Worm (Caenorhabditis elegans) whole organism, midembryonic: ENCODE data around the gene C12D5.10.

Source experiments
- T22C8.4 ChIP-seq: fragments of 200-800 bp; sonication (Bioruptor generic); IDR thresholded peaks from 2 replicates; pipeline ENCODE4 v1.3.6; 2022; ENCODE audit warnings: missing genetic modification characterization, missing compliant biosample characterization
- cog-1 ChIP-seq: sonication (generic microtip); optimal IDR thresholded peaks from 2 replicates; lab custom pipeline; 2016; ENCODE audit warnings: missing genetic modification characterization, missing compliant biosample characterization
- flt-1 ChIP-seq: fragments of 200-800 bp; sonication (Bioruptor generic); IDR thresholded peaks from 2 replicates; pipeline ENCODE4 v1.3.6; 2022; ENCODE audit warnings: missing genetic modification characterization, missing compliant biosample characterization
- klf-2 ChIP-seq: fragments of 200-800 bp; sonication (Bioruptor generic); conservative IDR thresholded peaks from 2 replicates; pipeline ENCODE4 v1.3.6; 2022; ENCODE audit warnings: missing genetic modification reagents, missing genetic modification characterization, missing compliant biosample characterization
- med-1 ChIP-seq: sonication (generic microtip); optimal IDR thresholded peaks from 2 replicates; lab custom pipeline; 2017; ENCODE audit warnings: missing genetic modification characterization, mild to moderate bottlenecking, missing compliant biosample characterization, antibody characterized with exemption, missing genetic modification reagents; ENCODE audit not compliant: insufficient read depth
- ref-1 ChIP-seq: fragments of 200-800 bp; sonication (Bioruptor generic); conservative IDR thresholded peaks from 2 replicates; pipeline ENCODE4 v1.3.6; 2022; ENCODE audit warnings: missing genetic modification reagents, missing genetic modification characterization, missing compliant biosample characterization
- tab-1 ChIP-seq: fragments of 200-800 bp; sonication (Bioruptor generic); IDR thresholded peaks from 2 replicates; pipeline ENCODE4 v1.3.6; 2022; ENCODE audit warnings: missing genetic modification characterization, missing compliant biosample characterization
- ztf-23 ChIP-seq: fragments of 200-800 bp; sonication (Bioruptor generic); IDR thresholded peaks from 2 replicates; pipeline ENCODE4 v1.3.6; 2022; ENCODE audit warnings: missing genetic modification reagents, missing genetic modification characterization, missing compliant biosample characterization
- ztf-29 ChIP-seq: fragments of 200-800 bp; sonication (Bioruptor generic); IDR thresholded peaks from 2 replicates; pipeline ENCODE4 v1.3.6; 2022; ENCODE audit warnings: missing genetic modification reagents, missing genetic modification characterization, missing compliant biosample characterization

Gene C12D5.10

DNA sequence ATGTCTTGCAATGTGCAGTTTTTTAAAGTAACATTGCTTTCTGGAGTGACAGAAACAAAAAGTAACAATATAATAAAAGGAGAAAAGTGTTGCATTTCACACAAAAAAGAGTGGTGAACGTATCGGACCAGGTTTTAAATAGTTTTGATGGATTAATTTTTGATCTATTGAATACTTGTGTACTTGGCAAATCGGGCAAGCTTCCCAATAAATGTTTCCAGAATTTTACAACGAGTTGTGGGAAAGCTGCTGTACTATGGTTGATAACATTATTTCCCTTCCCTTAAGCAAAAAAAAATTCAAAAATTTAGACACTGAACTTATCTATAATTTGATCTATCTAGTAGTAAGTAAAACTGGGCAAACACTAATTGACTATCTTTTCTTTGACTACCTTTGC lies at the start of gene C12D5.10:
C12D5.10 (minus strand) TSS at position 101 of the 400 bp plus-strand sequence.
- TF ChIP-seq ref-1 (no peak), flt-1 (GFP tag; lab: Robert Waterston, UW) (no peak), tab-1 (no peak), T22C8.4 (GFP tag; lab: Robert Waterston, UW) (no peak), med-1 (GFP tag; lab: Kevin White, UChicago) (no peak), cog-1 (no peak)

DNA sequence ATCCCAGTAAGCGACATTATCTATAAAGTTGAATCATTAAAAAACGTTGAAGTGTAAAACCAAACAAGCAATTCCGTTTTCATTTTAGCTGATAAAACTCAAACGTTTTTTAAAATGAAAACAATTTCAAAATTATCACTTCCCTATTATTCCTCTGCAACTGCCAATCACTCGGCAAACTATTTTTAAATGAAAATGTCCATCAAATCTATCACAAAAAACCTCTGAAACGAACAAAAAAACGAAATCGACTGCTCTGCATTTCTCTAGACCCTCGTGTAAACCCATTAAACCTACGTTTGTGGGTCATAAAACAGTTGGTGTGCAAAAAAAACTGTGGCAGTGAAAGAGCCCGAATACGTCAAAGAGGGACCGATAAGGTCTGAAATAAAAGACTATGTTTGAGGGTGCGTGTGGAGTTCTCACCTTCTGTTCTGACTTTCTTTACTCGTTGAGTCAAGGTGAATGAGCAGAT lies 49.2 kb upstream of the C12D5.10 start, which contains the start of gene fbxl-5:
fbxl-5 (plus strand) TSS at position 425 of the 475 bp plus-strand sequence.
- TF ChIP-seq T22C8.4 (GFP tag; lab: Robert Waterston, UW) (no peak), cog-1 (no peak), ref-1 (no peak), flt-1 (GFP tag; lab: Robert Waterston, UW) (no peak), tab-1 (no peak), med-1 (GFP tag; lab: Kevin White, UChicago) (no peak), klf-2 (GFP tag; lab: Robert Waterston, UW) (no peak), ztf-23 (GFP tag; lab: Robert Waterston, UW) (no peak), ztf-29 (no peak)

DNA sequence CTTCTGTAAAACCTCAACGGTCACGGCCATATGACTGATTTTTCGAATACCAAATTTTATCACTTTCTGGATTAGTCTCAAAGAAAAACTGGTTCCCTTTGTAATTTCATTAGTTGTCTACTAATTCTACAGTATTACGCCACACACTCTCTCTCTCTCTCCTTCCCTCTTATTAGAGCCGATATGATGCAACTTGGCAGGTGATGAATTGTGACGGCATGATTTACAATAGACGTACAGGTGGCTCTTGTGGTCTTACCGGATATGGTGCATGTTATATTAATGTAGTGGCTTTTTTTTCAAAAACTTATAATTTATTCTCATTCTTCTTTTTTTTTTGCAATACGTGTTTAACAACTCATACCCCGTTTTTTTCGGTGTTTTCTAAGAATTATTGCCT lies 48.6 kb upstream of the C12D5.10 start:
- TF ChIP-seq med-1 (GFP tag; lab: Kevin White, UChicago) (no peak), ref-1 (no peak), ztf-29 (no peak), ztf-23 (GFP tag; lab: Robert Waterston, UW) (no peak), tab-1 (no peak), flt-1 (GFP tag; lab: Robert Waterston, UW) (no peak), cog-1 (no peak)

DNA sequence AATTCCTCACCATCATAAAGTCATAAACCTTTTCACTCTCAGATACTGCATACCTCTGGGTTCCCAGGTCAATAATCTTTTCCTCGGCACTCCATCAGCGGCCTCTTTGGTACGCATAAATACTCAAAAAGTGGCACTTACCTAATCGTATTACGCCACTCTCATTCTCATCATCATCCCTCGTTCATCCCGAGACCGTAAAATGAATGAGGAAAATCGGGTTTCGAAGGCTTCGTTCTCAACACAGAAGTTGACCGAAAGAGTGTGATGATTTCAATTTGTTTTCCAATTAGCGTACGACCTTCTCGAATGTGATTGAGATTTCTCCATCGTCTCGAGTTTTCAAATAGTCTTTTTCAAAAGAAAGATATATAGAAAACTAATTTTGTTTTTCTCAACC lies 46.7 kb upstream of the C12D5.10 start:
- no peak for TF ChIP-seq ztf-29
- TF ChIP-seq ztf-23 (GFP tag; lab: Robert Waterston, UW), result no peak
- no peak for TF ChIP-seq klf-2 (GFP tag; lab: Robert Waterston, UW)
- TF ChIP-seq T22C8.4 (GFP tag; lab: Robert Waterston, UW), result no peak
- TF ChIP-seq ref-1, result no peak
- TF ChIP-seq med-1 (GFP tag; lab: Kevin White, UChicago), result no peak
- no peak for TF ChIP-seq tab-1
- no peak for TF ChIP-seq flt-1 (GFP tag; lab: Robert Waterston, UW)
- TF ChIP-seq cog-1, result no peak

DNA sequence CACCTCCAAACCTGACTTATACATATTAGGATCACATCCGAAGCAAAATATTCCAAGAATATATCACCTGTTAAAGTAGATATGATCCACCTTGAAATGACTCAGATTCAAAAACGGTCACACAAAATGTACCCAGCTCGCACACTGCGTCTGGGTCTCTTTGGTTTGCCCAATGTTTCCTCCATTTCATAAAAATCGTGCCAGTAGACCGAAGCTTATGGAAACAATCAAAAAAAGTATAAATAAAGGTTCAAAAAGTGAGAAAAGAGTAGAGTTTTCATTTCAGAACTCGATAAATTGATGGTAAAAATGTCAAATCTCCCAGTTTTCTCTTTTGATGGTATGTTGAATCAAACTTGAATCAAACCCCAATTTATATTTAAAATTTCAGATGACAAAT lies 44.4 kb upstream of the C12D5.10 start, which contains the start of gene srr-9:
srr-9 (plus strand) TSS at position 301 of the 400 bp plus-strand sequence.
- no peak for TF ChIP-seq flt-1 (GFP tag; lab: Robert Waterston, UW)
- no peak for TF ChIP-seq T22C8.4 (GFP tag; lab: Robert Waterston, UW)

DNA sequence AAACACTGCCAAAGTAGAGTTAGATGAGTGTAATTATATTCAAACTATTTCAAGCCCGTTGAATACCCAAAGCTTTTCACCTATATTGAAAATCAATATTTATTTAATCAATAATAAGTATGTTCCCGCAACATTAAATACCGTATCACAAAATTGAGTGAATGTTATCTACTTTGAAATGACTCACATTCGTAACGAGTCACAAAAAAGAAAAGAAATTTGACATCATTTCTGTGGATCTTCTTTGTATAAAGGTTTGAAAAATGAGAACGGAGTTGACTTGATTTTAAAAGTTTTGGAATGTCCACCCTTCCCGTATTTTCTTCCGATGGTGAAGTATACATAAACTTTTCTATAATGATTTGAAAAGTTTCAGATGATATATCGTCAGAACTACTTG lies 42.0 kb upstream of the C12D5.10 start, which contains the start of gene srr-10:
srr-10 (plus strand) TSS at position 301 of the 400 bp plus-strand sequence.
- TF ChIP-seq ref-1 (no peak), flt-1 (GFP tag; lab: Robert Waterston, UW) (no peak), cog-1 (no peak), ztf-29 (no peak), ztf-23 (GFP tag; lab: Robert Waterston, UW) (no peak), tab-1 (no peak), med-1 (GFP tag; lab: Kevin White, UChicago) (no peak), T22C8.4 (GFP tag; lab: Robert Waterston, UW) (no peak), klf-2 (GFP tag; lab: Robert Waterston, UW) (no peak)

DNA sequence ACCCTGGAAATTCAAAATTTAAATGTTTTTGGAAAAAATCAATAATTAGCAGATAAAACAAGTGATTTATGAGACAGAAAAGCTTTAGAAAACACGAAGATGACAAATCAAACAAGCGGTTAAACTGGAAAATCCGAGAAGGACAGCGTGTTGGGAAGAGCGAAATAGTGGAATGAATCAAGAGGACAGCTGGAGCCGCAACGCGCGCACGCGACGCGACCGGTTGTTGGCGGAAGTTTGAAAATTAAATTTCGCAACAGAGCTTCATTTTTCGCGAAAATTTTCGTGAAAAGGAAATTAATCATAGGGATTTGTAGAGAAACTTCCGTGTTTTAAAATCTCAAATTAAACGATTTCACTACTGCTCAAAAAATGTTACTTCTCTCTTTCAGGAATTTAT lies 41.6 kb upstream of the C12D5.10 start, which contains the start of gene clic-1:
clic-1 (minus strand) TSS at position 3 of the 400 bp plus-strand sequence.
- peak; percentile 42 for TF ChIP-seq cog-1
- peak; percentile 41; the same call in 1 of the 2 replicates for TF ChIP-seq flt-1 (GFP tag; lab: Robert Waterston, UW)
- no peak for TF ChIP-seq klf-2 (GFP tag; lab: Robert Waterston, UW)
- peak; percentile 62 for TF ChIP-seq ztf-23 (GFP tag; lab: Robert Waterston, UW)
- no peak for TF ChIP-seq ztf-29
- TF ChIP-seq tab-1, result no peak

DNA sequence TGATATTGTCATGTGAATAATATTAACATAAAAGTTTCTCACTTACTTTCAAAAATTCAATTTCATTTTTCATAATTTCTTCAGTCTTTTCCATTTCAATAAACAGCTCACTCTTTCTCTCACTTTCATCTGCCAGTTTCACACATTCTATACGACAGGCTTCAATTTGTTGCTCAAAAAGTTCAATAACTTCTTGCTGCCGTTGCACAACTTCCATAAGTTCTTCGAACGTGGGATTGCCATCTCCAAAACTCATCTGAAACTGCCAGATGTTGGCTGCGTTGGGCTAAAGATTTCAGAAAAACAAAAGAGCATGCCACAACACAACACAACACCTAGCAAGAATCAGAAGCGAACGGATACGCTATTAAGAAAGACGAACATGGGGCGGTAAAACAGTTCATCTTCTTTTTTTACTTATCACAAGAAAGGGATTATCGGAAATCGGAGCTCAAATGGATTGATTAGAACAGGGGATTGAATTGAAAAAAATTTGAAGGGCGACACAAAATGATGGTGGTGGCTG lies 40.0 kb upstream of the C12D5.10 start:
- no peak for TF ChIP-seq ztf-29
- TF ChIP-seq ref-1, result no peak

DNA sequence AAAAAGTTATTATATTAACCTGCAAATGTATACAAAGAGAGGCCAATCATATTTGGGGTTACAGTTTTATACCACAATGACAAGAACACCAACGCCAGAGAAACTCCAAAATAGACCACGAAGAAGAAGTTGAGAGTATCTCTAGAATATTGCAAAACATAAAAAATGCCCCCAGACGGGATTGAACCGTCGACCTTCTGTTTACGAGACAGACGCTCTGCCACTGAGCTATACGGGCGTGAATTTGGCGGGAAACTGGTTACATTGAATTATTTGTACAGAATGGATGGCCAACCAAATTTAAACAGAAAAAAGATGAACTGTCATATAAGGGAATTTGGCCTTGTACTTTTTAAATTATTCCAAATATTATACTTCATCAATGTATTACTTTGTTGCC lies 37.2 kb upstream of the C12D5.10 start:
- TF ChIP-seq flt-1 (GFP tag; lab: Robert Waterston, UW), result peak; percentile 77; the same call in 1 of the 2 replicates
- no peak for TF ChIP-seq tab-1
- TF ChIP-seq ref-1, result no peak
- no peak for TF ChIP-seq T22C8.4 (GFP tag; lab: Robert Waterston, UW)
- no peak for TF ChIP-seq ztf-29
- TF ChIP-seq med-1 (GFP tag; lab: Kevin White, UChicago), result no peak
- no peak for TF ChIP-seq cog-1
- TF ChIP-seq ztf-23 (GFP tag; lab: Robert Waterston, UW), result no peak
- TF ChIP-seq klf-2 (GFP tag; lab: Robert Waterston, UW), result 0 out of 2 replicates have a peak, but pooled peaks have one; percentile 36

DNA sequence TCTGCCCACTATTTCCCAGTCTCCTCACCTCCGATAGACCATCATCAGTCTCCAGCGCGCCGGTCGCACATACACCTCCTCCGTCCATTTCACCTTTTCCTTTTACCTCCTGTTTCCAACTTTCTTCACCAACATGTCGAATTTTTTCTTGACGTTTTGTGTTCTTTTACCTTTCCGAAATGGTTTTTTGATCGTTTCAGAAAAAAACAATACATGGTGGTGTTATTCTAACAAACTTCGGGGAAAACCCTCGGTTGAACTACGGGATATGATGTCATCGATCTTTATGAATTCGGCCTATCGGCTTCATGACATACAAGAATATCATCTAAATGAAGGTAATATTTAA lies 35.4 kb upstream of the C12D5.10 start, which contains the start of gene Y97E10C.1:
Y97E10C.1 (plus strand) TSS at position 201 of the 349 bp plus-strand sequence.
- TF ChIP-seq cog-1, result no peak
- no peak for TF ChIP-seq med-1 (GFP tag; lab: Kevin White, UChicago)
- TF ChIP-seq tab-1, result no peak
- no peak for TF ChIP-seq T22C8.4 (GFP tag; lab: Robert Waterston, UW)
- no peak for TF ChIP-seq ref-1
- no peak for TF ChIP-seq klf-2 (GFP tag; lab: Robert Waterston, UW)
- TF ChIP-seq ztf-23 (GFP tag; lab: Robert Waterston, UW), result no peak
- TF ChIP-seq ztf-29, result no peak
- TF ChIP-seq flt-1 (GFP tag; lab: Robert Waterston, UW), result no peak
